Fruit fly (Drosophila melanogaster) whole organism, embryonic: Measurements from ENCODE around the gene CG10089.

Experiments used
- Asciz ChIP-seq: fragments of 200-800 bp; sonication (Bioruptor generic); optimal IDR thresholded peaks from 2 replicates; lab custom pipeline; 2017; ENCODE audit warnings: missing biosample characterization, mild to moderate bottlenecking, missing genetic modification characterization, missing genetic modification reagents
- Awh ChIP-seq: fragments of 200-800 bp; sonication (Bioruptor generic); IDR thresholded peaks from 2 replicates; pipeline ENCODE4, ENCODE4 v1.3.6; 2022; ENCODE audit warnings: missing biosample characterization, missing genetic modification characterization
- B-H2 ChIP-seq: fragments of 200-800 bp; sonication (Bioruptor generic); optimal IDR thresholded peaks from 2 replicates; lab custom pipeline; 2018; ENCODE audit warnings: missing biosample characterization, mild to moderate bottlenecking, missing genetic modification characterization
- CG10147 ChIP-seq: fragments of 200-800 bp; sonication (Bioruptor generic); optimal IDR thresholded peaks from 2 replicates; lab custom pipeline; 2019; ENCODE audit warnings: missing biosample characterization, mild to moderate bottlenecking, missing genetic modification characterization, moderate library complexity
- CG10209 ChIP-seq: fragments of 200-800 bp; sonication (Bioruptor generic); optimal IDR thresholded peaks from 3 replicates; lab custom pipeline; 2017; ENCODE audit warnings: missing biosample characterization, mild to moderate bottlenecking, missing genetic modification characterization, missing genetic modification reagents
- CG10274 ChIP-seq: fragments of 200-800 bp; sonication (Bioruptor generic); optimal IDR thresholded peaks from 3 replicates; lab custom pipeline; 2017; ENCODE audit warnings: missing biosample characterization, mild to moderate bottlenecking, missing genetic modification characterization
- CG10321 ChIP-seq: fragments of 200-800 bp; sonication (Bioruptor generic); IDR thresholded peaks from 2 replicates; pipeline ENCODE4 v1.3.6; 2022; ENCODE audit warnings: missing biosample characterization, missing genetic modification characterization
- CG11504 ChIP-seq: fragments of 200-800 bp; sonication (Bioruptor generic); optimal IDR thresholded peaks from 3 replicates; lab custom pipeline; 2019; ENCODE audit warnings: missing biosample characterization, mild to moderate bottlenecking, missing genetic modification characterization, moderate library complexity
- CG12299 ChIP-seq: fragments of 200-800 bp; sonication (Bioruptor generic); optimal IDR thresholded peaks from 2 replicates; lab custom pipeline; 2018; ENCODE audit warnings: missing biosample characterization, mild to moderate bottlenecking, missing genetic modification characterization
- CG30431 ChIP-seq: fragments of 200-800 bp; sonication (Bioruptor generic); optimal IDR thresholded peaks from 2 replicates; lab custom pipeline; 2017; ENCODE audit warnings: missing biosample characterization, missing genetic modification characterization
- CG3163 ChIP-seq: fragments of 200-800 bp; sonication (Bioruptor generic); optimal IDR thresholded peaks from 3 replicates; lab custom pipeline; 2016; ENCODE audit warnings: missing biosample characterization, missing genetic modification characterization
- CG34224 ChIP-seq: fragments of 200-800 bp; sonication (Bioruptor generic); IDR thresholded peaks from 3 replicates; pipeline ENCODE4 v1.3.6; 2022; ENCODE audit warnings: missing biosample characterization, missing genetic modification characterization; ENCODE audit not compliant: partially characterized antibody
- CG42726 ChIP-seq: fragments of 200-800 bp; sonication (Bioruptor generic); IDR thresholded peaks from 2 replicates; pipeline ENCODE4 v1.3.6; 2022; ENCODE audit warnings: missing biosample characterization, missing genetic modification characterization; ENCODE audit not compliant: partially characterized antibody
- CG4820 ChIP-seq: fragments of 200-800 bp; sonication (Bioruptor generic); optimal IDR thresholded peaks from 3 replicates; lab custom pipeline; 2016; ENCODE audit warnings: missing biosample characterization, missing genetic modification characterization
- CG4854 ChIP-seq: fragments of 200-800 bp; sonication (Bioruptor generic); optimal IDR thresholded peaks from 2 replicates; lab custom pipeline; 2016; ENCODE audit warnings: missing biosample characterization, missing genetic modification characterization, inconsistent platforms
- CG6791 ChIP-seq: fragments of 200-800 bp; sonication (Bioruptor generic); IDR thresholded peaks from 3 replicates; pipeline ENCODE4 v1.3.6; 2022; ENCODE audit warnings: missing biosample characterization, missing genetic modification characterization; ENCODE audit not compliant: partially characterized antibody
- CG7839 ChIP-seq: fragments of 200-800 bp; sonication (Bioruptor generic); optimal IDR thresholded peaks from 3 replicates; lab custom pipeline; 2018; ENCODE audit warnings: missing biosample characterization, mild to moderate bottlenecking, missing genetic modification characterization, moderate library complexity
- CG8388 ChIP-seq: fragments of 200-800 bp; sonication (Bioruptor generic); optimal IDR thresholded peaks from 2 replicates; lab custom pipeline; 2019; ENCODE audit warnings: missing biosample characterization, mild to moderate bottlenecking, missing genetic modification characterization, moderate library complexity
- CG9437 ChIP-seq: fragments of 200-800 bp; sonication (Bioruptor generic); optimal IDR thresholded peaks from 2 replicates; lab custom pipeline; 2018; ENCODE audit warnings: missing biosample characterization, mild to moderate bottlenecking, missing genetic modification characterization
- CG9876 ChIP-seq: fragments of 200-800 bp; sonication (Bioruptor generic); optimal IDR thresholded peaks from 2 replicates; lab custom pipeline; 2016; ENCODE audit warnings: missing biosample characterization, missing genetic modification characterization
- D19A ChIP-seq: fragments of 200-800 bp; optimal IDR thresholded peaks from 3 replicates; lab custom pipeline; 2019; ENCODE audit warnings: missing biosample characterization, mild to moderate bottlenecking, missing genetic modification characterization, moderate library complexity
- Dbx ChIP-seq: fragments of 200-800 bp; sonication (Bioruptor generic); IDR thresholded peaks from 3 replicates; pipeline ENCODE4 v1.3.6; 2022; ENCODE audit warnings: missing biosample characterization, missing genetic modification characterization
- Dek ChIP-seq: fragments of 200-800 bp; sonication (Bioruptor generic); optimal IDR thresholded peaks from 3 replicates; lab custom pipeline; 2019; ENCODE audit warnings: missing biosample characterization, mild to moderate bottlenecking, missing genetic modification characterization, moderate library complexity
- Ets97D ChIP-seq: fragments of 200-800 bp; sonication (Bioruptor generic); optimal IDR thresholded peaks from 3 replicates; lab custom pipeline; 2016; ENCODE audit warnings: missing biosample characterization, missing genetic modification characterization
- Fer2 ChIP-seq: fragments of 200-800 bp; sonication (Bioruptor generic); optimal IDR thresholded peaks from 2 replicates; lab custom pipeline; 2018; ENCODE audit warnings: missing biosample characterization, mild to moderate bottlenecking, missing genetic modification characterization, moderate library complexity
- HHEX ChIP-seq: fragments of 200-800 bp; sonication (Bioruptor generic); optimal IDR thresholded peaks from 3 replicates; lab custom pipeline; 2017; ENCODE audit warnings: missing biosample characterization, mild to moderate bottlenecking, missing genetic modification characterization, missing genetic modification reagents
- HLH54F ChIP-seq: fragments of 200-800 bp; sonication (Bioruptor generic); optimal IDR thresholded peaks from 3 replicates; lab custom pipeline; 2016; ENCODE audit warnings: missing biosample characterization, missing genetic modification characterization
- Hmx ChIP-seq: fragments of 200-800 bp; sonication (Bioruptor generic); optimal IDR thresholded peaks from 2 replicates; lab custom pipeline; 2016; ENCODE audit warnings: missing biosample characterization, missing genetic modification characterization
- NFAT ChIP-seq: fragments of 200-800 bp; sonication (Bioruptor generic); IDR thresholded peaks from 2 replicates; pipeline ENCODE4 v1.3.6; 2022; ENCODE audit warnings: missing biosample characterization, missing genetic modification characterization
- NK7.1 ChIP-seq: fragments of 200-800 bp; sonication (Bioruptor generic); optimal IDR thresholded peaks from 3 replicates; lab custom pipeline; 2016; ENCODE audit warnings: missing biosample characterization, missing genetic modification characterization
- Nf-YC ChIP-seq: fragments of 200-800 bp; optimal IDR thresholded peaks from 3 replicates; lab custom pipeline; 2019; ENCODE audit warnings: missing biosample characterization, mild to moderate bottlenecking, missing genetic modification characterization, moderate library complexity
- Pdp1 ChIP-seq, 2 experiments: fragments of 200-800 bp; sonication (Bioruptor generic); optimal IDR thresholded peaks; 3 replicates each; lab custom pipeline; 2016; ENCODE audit warnings: missing biosample characterization in 2 of 2, missing genetic modification characterization in 2 of 2, mild to moderate bottlenecking in 1 of 2, moderate library complexity in 1 of 2
- Sry-δ ChIP-seq: fragments of 200-800 bp; sonication (Bioruptor generic); optimal IDR thresholded peaks from 2 replicates; lab custom pipeline; 2016; ENCODE audit warnings: missing biosample characterization, missing genetic modification characterization
- Ssrp ChIP-seq: fragments of 200-800 bp; sonication (Bioruptor generic); optimal IDR thresholded peaks from 2 replicates; lab custom pipeline; 2018; ENCODE audit warnings: missing biosample characterization, mild to moderate bottlenecking, missing genetic modification characterization, moderate library complexity
- Xbp1 ChIP-seq: fragments of 200-800 bp; sonication (Bioruptor generic); optimal IDR thresholded peaks from 3 replicates; lab custom pipeline; 2016; ENCODE audit warnings: missing biosample characterization, mild to moderate bottlenecking, missing genetic modification characterization
- ab ChIP-seq: fragments of 200-800 bp; sonication (Bioruptor generic); optimal IDR thresholded peaks from 2 replicates; lab custom pipeline; 2016; ENCODE audit warnings: missing biosample characterization, missing genetic modification characterization
- cad ChIP-seq: fragments of >200 bp; optimal IDR thresholded peaks from 2 replicates; lab custom pipeline; 2017; ENCODE audit warnings: missing biosample characterization, missing genetic modification characterization
- chif ChIP-seq, 2 experiments: fragments of 200-800 bp; sonication (Bioruptor generic); optimal IDR thresholded peaks; 3 replicates each; lab custom pipeline; 2016; ENCODE audit warnings: missing biosample characterization in 2 of 2, missing genetic modification characterization in 2 of 2
- chn ChIP-seq: fragments of 200-800 bp; sonication (Bioruptor generic); optimal IDR thresholded peaks from 2 replicates; lab custom pipeline; 2016; ENCODE audit warnings: missing biosample characterization, missing genetic modification characterization
- crol ChIP-seq: fragments of 200-800 bp; sonication (Bioruptor generic); IDR thresholded peaks from 2 replicates; pipeline ENCODE4 v1.3.6; 2022; ENCODE audit warnings: missing biosample characterization, missing genetic modification characterization
- dimm ChIP-seq: fragments of 200-800 bp; sonication (Bioruptor generic); IDR thresholded peaks from 2 replicates; pipeline ENCODE4 v1.3.6; 2022; ENCODE audit warnings: missing biosample characterization, missing genetic modification characterization
- ham ChIP-seq: fragments of 200-800 bp; sonication (Bioruptor generic); IDR thresholded peaks from 2 replicates; pipeline ENCODE4 v1.3.6; 2022; ENCODE audit warnings: missing biosample characterization, missing genetic modification characterization
- inv ChIP-seq: fragments of 200-800 bp; sonication (Bioruptor generic); IDR thresholded peaks from 2 replicates; pipeline ENCODE4 v1.3.6; 2022; ENCODE audit warnings: missing biosample characterization, missing genetic modification characterization; ENCODE audit not compliant: partially characterized antibody
- nmo ChIP-seq: fragments of 200-800 bp; sonication (Bioruptor generic); optimal IDR thresholded peaks from 2 replicates; lab custom pipeline; 2018; ENCODE audit warnings: missing biosample characterization, mild to moderate bottlenecking, missing genetic modification characterization, moderate library complexity
- pb ChIP-seq: fragments of 200-800 bp; sonication (Bioruptor generic); optimal IDR thresholded peaks from 3 replicates; lab custom pipeline; 2016; ENCODE audit warnings: missing biosample characterization, missing genetic modification characterization
- ro ChIP-seq: fragments of 200-800 bp; sonication (Bioruptor generic); IDR thresholded peaks from 2 replicates; pipeline ENCODE4 v1.3.6; 2022; ENCODE audit warnings: missing biosample characterization, missing genetic modification characterization
- sisA ChIP-seq: fragments of 200-800 bp; sonication (Bioruptor generic); IDR thresholded peaks from 2 replicates; pipeline ENCODE4 v1.3.6; 2022; ENCODE audit warnings: missing biosample characterization, missing genetic modification characterization
- stc ChIP-seq: fragments of 200-800 bp; sonication (Bioruptor generic); IDR thresholded peaks from 2 replicates; pipeline ENCODE4 v1.3.6; 2022; ENCODE audit warnings: missing biosample characterization, missing genetic modification characterization
- tna ChIP-seq: fragments of 200-800 bp; sonication (Bioruptor generic); IDR thresholded peaks from 2 replicates; pipeline ENCODE4 v1.3.6; 2022; ENCODE audit warnings: missing biosample characterization, missing genetic modification characterization; ENCODE audit not compliant: partially characterized antibody
- zfh2 ChIP-seq: fragments of 200-800 bp; sonication (Bioruptor generic); optimal IDR thresholded peaks from 2 replicates; lab custom pipeline; 2016; ENCODE audit warnings: missing biosample characterization, missing genetic modification characterization

The CG10089 gene

dm6 chr3L:13502484-13503109 is 28.0 kb upstream of the CG10089 start, which contains the start of gene Spt20 (continued):
- no peak for TF ChIP-seq ab (GFP tag; lab: Kevin White, UChicago)
- no peak for TF ChIP-seq Dbx (GFP tag; lab: Robert Waterston, UW)
- peak; percentile 26; the same call in 1 of the 2 replicates for TF ChIP-seq NFAT (GFP tag; lab: Robert Waterston, UW)
- TF ChIP-seq CG8388 (GFP tag; lab: Kevin White, UChicago), result no peak
- no peak for TF ChIP-seq Awh (GFP tag; lab: Robert Waterston, UW)
- TF ChIP-seq Xbp1 (GFP tag; lab: Kevin White, UChicago), result no peak
- TF ChIP-seq Sry-δ (GFP tag; lab: Kevin White, UChicago), result peak; percentile 57
- TF ChIP-seq CG10321 (GFP tag; lab: Robert Waterston, UW), result no peak
- no peak for TF ChIP-seq CG10209
- TF ChIP-seq dimm (GFP tag; lab: Robert Waterston, UW), result no peak
- peak; percentile 45; the same call in 1 of the 3 replicates for TF ChIP-seq CG34224 (GFP tag; lab: Robert Waterston, UW)
- TF ChIP-seq inv, result no peak; the same call in 1 of the 2 replicates
- no peak for TF ChIP-seq CG10147 (GFP tag; lab: Kevin White, UChicago)
- no peak for TF ChIP-seq CG10274 (GFP tag; lab: Kevin White, UChicago)
- no peak for TF ChIP-seq Ssrp (tag; lab: Kevin White, UChicago)
- TF ChIP-seq Fer2 (tag; lab: Kevin White, UChicago), result no peak
- no peak for TF ChIP-seq D19A (tag; lab: Kevin White, UChicago)
- no peak for TF ChIP-seq CG4820
- TF ChIP-seq pb (GFP tag; lab: Kevin White, UChicago), result no peak
- TF ChIP-seq Pdp1 (GFP tag; optimal IDR thresholded peaks at IDR 0.05; lab: Kevin White, UChicago), result no peak
- no peak for TF ChIP-seq stc (GFP tag; lab: Robert Waterston, UW)
- no peak for TF ChIP-seq Dek (tag; lab: Kevin White, UChicago)
- no peak for TF ChIP-seq Nf-YC (tag; lab: Kevin White, UChicago)
- no peak for TF ChIP-seq sisA (GFP tag; lab: Robert Waterston, UW)
- no peak for TF ChIP-seq CG9437
- no peak for TF ChIP-seq CG9876 (GFP tag; lab: Kevin White, UChicago)
- no peak for TF ChIP-seq cad
- no peak for TF ChIP-seq HLH54F (GFP tag; lab: Kevin White, UChicago)
- TF ChIP-seq CG7839 (tag; lab: Kevin White, UChicago), result no peak
- TF ChIP-seq CG42726 (GFP tag; lab: Robert Waterston, UW), result 0 out of 2 replicates have a peak, but pooled peaks have one; percentile 37
- TF ChIP-seq CG6791 (GFP tag; lab: Robert Waterston, UW), result peak; percentile 56; the same call in 1 of the 3 replicates
- no peak for TF ChIP-seq B-H2 (GFP tag; lab: Kevin White, UChicago)
- TF ChIP-seq ham (GFP tag; lab: Robert Waterston, UW), result no peak
- no peak for TF ChIP-seq CG4854
- TF ChIP-seq crol (GFP tag; lab: Robert Waterston, UW), result peak; percentile 76
- TF ChIP-seq NK7.1 (GFP tag; lab: Kevin White, UChicago), result no peak
- no peak for TF ChIP-seq CG3163 (GFP tag; lab: Kevin White, UChicago)
- TF ChIP-seq chn, result no peak
- TF ChIP-seq CG30431, result no peak
- TF ChIP-seq CG11504, result no peak
- no peak for TF ChIP-seq ro
- no peak for TF ChIP-seq Hmx
- TF ChIP-seq Asciz, result no peak
- peak; percentile 69 for TF ChIP-seq Ets97D (GFP tag; lab: Kevin White, UChicago)
- no peak for TF ChIP-seq zfh2 (GFP tag; lab: Kevin White, UChicago)
- no peak for TF ChIP-seq CG12299 (tag; lab: Kevin White, UChicago)
- TF ChIP-seq chif (GFP tag; optimal IDR thresholded peaks at IDR 0.05; lab: Kevin White, UChicago), result no peak
- peak; percentile 34 for TF ChIP-seq nmo (GFP tag; lab: Kevin White, UChicago)
- no peak for TF ChIP-seq HHEX (GFP tag; lab: Kevin White, UChicago)
- peak; percentile 37; the same call in 1 of the 2 replicates for TF ChIP-seq tna
